Worm (Caenorhabditis elegans) whole organism, young adult: ENCODE results near the gene ttr-30.

Experiments
- B0019.2 ChIP-seq: fragments of 200-800 bp; sonication (Bioruptor generic); conservative IDR thresholded peaks from 2 replicates; pipeline ENCODE4 v1.3.6; 2022; ENCODE audit warnings: missing genetic modification reagents, missing genetic modification characterization, missing compliant biosample characterization
- B0261.1 ChIP-seq: sonication (generic microtip); optimal IDR thresholded peaks from 2 replicates; lab custom pipeline; 2016; ENCODE audit warnings: mild to moderate bottlenecking, missing genetic modification characterization, moderate library complexity, missing compliant biosample characterization
- F39B2.1 ChIP-seq: fragments of 200-800 bp; sonication (Bioruptor generic); IDR thresholded peaks from 2 replicates; pipeline ENCODE4 v1.3.6; 2022; ENCODE audit warnings: missing genetic modification reagents, missing genetic modification characterization, missing compliant biosample characterization
- F57C9.4 ChIP-seq: sonication (generic microtip); optimal IDR thresholded peaks from 2 replicates; lab custom pipeline; 2017; ENCODE audit warnings: mild to moderate bottlenecking, missing genetic modification characterization, missing compliant biosample characterization
- K11D2.4 ChIP-seq: fragments of 200-800 bp; sonication (Bioruptor generic); IDR thresholded peaks from 2 replicates; pipeline ENCODE4 v1.3.6; 2022; ENCODE audit warnings: missing genetic modification reagents, missing genetic modification characterization, missing compliant biosample characterization
- K12H6.12 ChIP-seq: fragments of 200-800 bp; sonication (Bioruptor generic); optimal IDR thresholded peaks from 2 replicates; lab custom pipeline; 2018; ENCODE audit warnings: mild to moderate bottlenecking, missing genetic modification characterization, missing compliant biosample characterization
- Y79H2A.3 ChIP-seq: fragments of 200-800 bp; sonication (Bioruptor generic); conservative IDR thresholded peaks from 2 replicates; pipeline ENCODE4 v1.3.6; 2022; ENCODE audit warnings: missing genetic modification reagents, missing genetic modification characterization, missing compliant biosample characterization
- Y95B8A.8 ChIP-seq: fragments of 200-800 bp; sonication (Bioruptor generic); IDR thresholded peaks from 2 replicates; pipeline ENCODE4 v1.3.6; 2022; ENCODE audit warnings: missing genetic modification reagents, missing genetic modification characterization, missing compliant biosample characterization
- ZK185.1 ChIP-seq: sonication (generic microtip); optimal IDR thresholded peaks from 2 replicates; lab custom pipeline; 2016; ENCODE audit warnings: mild to moderate bottlenecking, missing genetic modification characterization, missing compliant biosample characterization; ENCODE audit not compliant: poor library complexity, severe bottlenecking
- aptf-3 ChIP-seq: fragments of 200-800 bp; sonication (Bioruptor generic); IDR thresholded peaks from 2 replicates; pipeline ENCODE4 v1.3.6; 2022; ENCODE audit warnings: missing genetic modification characterization, missing compliant biosample characterization
- atf-7 ChIP-seq: sonication (generic microtip); optimal IDR thresholded peaks from 2 replicates; lab custom pipeline; 2017; ENCODE audit warnings: mild to moderate bottlenecking, missing genetic modification characterization, missing compliant biosample characterization
- athp-1 ChIP-seq: sonication (generic microtip); optimal IDR thresholded peaks from 2 replicates; lab custom pipeline; 2017; ENCODE audit warnings: mild to moderate bottlenecking, missing genetic modification characterization, missing compliant biosample characterization
- bed-1 ChIP-seq: fragments of 200-800 bp; sonication (Bioruptor generic); IDR thresholded peaks from 2 replicates; pipeline ENCODE4 v1.3.6; 2022; ENCODE audit warnings: missing genetic modification reagents, missing genetic modification characterization, missing compliant biosample characterization
- cebp-1 ChIP-seq, 2 experiments: fragments of 200-800 bp in 1 of 2; sonication (Bioruptor generic) in 1 of 2; sonication (generic microtip) in 1 of 2; IDR thresholded peaks in 1 of 2; optimal IDR thresholded peaks in 1 of 2; 2 replicates each; pipeline versions ENCODE4 v1.3.6 to Lab custom; 2017 to 2022; ENCODE audit warnings: missing compliant biosample characterization in 2 of 2, missing genetic modification characterization in 2 of 2, mild to moderate bottlenecking in 1 of 2, missing genetic modification reagents in 1 of 2, moderate library complexity in 1 of 2
- cebp-2 ChIP-seq: fragments of 200-800 bp; sonication (Bioruptor generic); IDR thresholded peaks from 2 replicates; pipeline ENCODE4 v1.3.6; 2022; ENCODE audit warnings: missing genetic modification characterization, missing compliant biosample characterization
- ceh-58 ChIP-seq: fragments of 200-800 bp; sonication (Bioruptor generic); IDR thresholded peaks from 2 replicates; pipeline ENCODE4 v1.3.6; 2022; ENCODE audit warnings: missing genetic modification characterization, missing compliant biosample characterization
- ceh-79 ChIP-seq: sonication (generic microtip); optimal IDR thresholded peaks from 2 replicates; lab custom pipeline; 2017; ENCODE audit warnings: mild to moderate bottlenecking, missing genetic modification characterization, missing compliant biosample characterization
- dox-1 ChIP-seq: fragments of 200-800 bp; sonication (Bioruptor generic); IDR thresholded peaks from 2 replicates; pipeline ENCODE4 v1.3.6; 2022; ENCODE audit warnings: missing genetic modification reagents, missing genetic modification characterization, missing compliant biosample characterization
- egl-18 ChIP-seq: fragments of 200-800 bp; sonication (Bioruptor generic); IDR thresholded peaks from 2 replicates; pipeline ENCODE4 v1.3.6; 2022; ENCODE audit warnings: missing genetic modification reagents, missing genetic modification characterization, missing compliant biosample characterization
- egl-44 ChIP-seq: fragments of 200-800 bp; sonication (Bioruptor generic); IDR thresholded peaks from 2 replicates; pipeline ENCODE4 v1.3.6; 2022; ENCODE audit warnings: missing genetic modification reagents, missing genetic modification characterization, missing compliant biosample characterization
- ets-4 ChIP-seq: fragments of 200-800 bp; sonication (Bioruptor generic); optimal IDR thresholded peaks from 2 replicates; lab custom pipeline; 2018; ENCODE audit warnings: mild to moderate bottlenecking, missing genetic modification characterization, missing compliant biosample characterization
- lag-1 ChIP-seq: fragments of 200-800 bp; sonication (Bioruptor generic); IDR thresholded peaks from 2 replicates; pipeline ENCODE4 v1.3.6; 2022; ENCODE audit warnings: missing genetic modification reagents, missing genetic modification characterization, missing compliant biosample characterization
- madf-6 ChIP-seq: fragments of 200-800 bp; sonication (Bioruptor generic); IDR thresholded peaks from 2 replicates; pipeline ENCODE4 v1.3.6; 2022; ENCODE audit warnings: missing genetic modification reagents, missing genetic modification characterization, missing compliant biosample characterization
- nhr-27 ChIP-seq: fragments of 200-800 bp; sonication (Bioruptor generic); optimal IDR thresholded peaks from 2 replicates; lab custom pipeline; 2018; ENCODE audit warnings: mild to moderate bottlenecking, missing genetic modification characterization, moderate library complexity, missing compliant biosample characterization
- nhr-80 ChIP-seq: sonication (generic microtip); optimal IDR thresholded peaks from 2 replicates; lab custom pipeline; 2016; ENCODE audit warnings: missing genetic modification characterization, missing compliant biosample characterization
- pha-4 ChIP-seq: fragments of 150-350 bp; sonication (generic microtip); optimal IDR thresholded peaks from 2 replicates; lab custom pipeline; 2014; ENCODE audit warnings: missing biosample characterization, missing genetic modification reagents, missing genetic modification characterization
- rcor-1 ChIP-seq: fragments of 200-800 bp; sonication (Bioruptor generic); IDR thresholded peaks from 2 replicates; pipeline ENCODE4 v1.3.6; 2022; ENCODE audit warnings: missing genetic modification reagents, missing genetic modification characterization, missing compliant biosample characterization
- rec-8 ChIP-seq, 2 experiments: sonication (generic microtip); optimal IDR thresholded peaks; 2 replicates each; lab custom pipeline; 2016; ENCODE audit warnings: mild to moderate bottlenecking in 2 of 2, missing genetic modification characterization in 2 of 2, missing genetic modification reagents in 2 of 2, missing genotype in 2 of 2, missing biosample characterization in 1 of 2, missing compliant biosample characterization in 1 of 2, moderate library complexity in 1 of 2
- snpc-1.3 ChIP-seq: sonication (generic microtip); optimal IDR thresholded peaks from 2 replicates; lab custom pipeline; 2017; ENCODE audit warnings: missing genetic modification characterization, mild to moderate bottlenecking, missing compliant biosample characterization, antibody characterized with exemption, moderate library complexity, missing genotype, missing genetic modification reagents; ENCODE audit not compliant: insufficient read depth
- tbp1 ChIP-seq: fragments of 200-800 bp; sonication (Bioruptor generic); optimal IDR thresholded peaks from 2 replicates; lab custom pipeline; 2018; ENCODE audit warnings: mild to moderate bottlenecking, missing genetic modification characterization, missing compliant biosample characterization
- zim-3 ChIP-seq: sonication (generic microtip); optimal IDR thresholded peaks from 2 replicates; lab custom pipeline; 2017; ENCODE audit warnings: mild to moderate bottlenecking, missing genetic modification characterization, moderate library complexity, missing compliant biosample characterization
- ztf-22 ChIP-seq: fragments of 200-800 bp; sonication (Bioruptor generic); optimal IDR thresholded peaks from 2 replicates; lab custom pipeline; 2018; ENCODE audit warnings: mild to moderate bottlenecking, missing genetic modification characterization, moderate library complexity, missing compliant biosample characterization
- ztf-25 ChIP-seq: fragments of 200-800 bp; sonication (Bioruptor generic); IDR thresholded peaks from 2 replicates; pipeline ENCODE4 v1.3.6; 2022; ENCODE audit warnings: missing genetic modification reagents, missing genetic modification characterization, missing compliant biosample characterization
- ztf-6 ChIP-seq: fragments of 200-800 bp; sonication (Bioruptor generic); IDR thresholded peaks from 2 replicates; pipeline ENCODE4 v1.3.6; 2022; ENCODE audit warnings: missing genetic modification reagents, missing genetic modification characterization, missing compliant biosample characterization

The ttr-30 gene

DNA sequence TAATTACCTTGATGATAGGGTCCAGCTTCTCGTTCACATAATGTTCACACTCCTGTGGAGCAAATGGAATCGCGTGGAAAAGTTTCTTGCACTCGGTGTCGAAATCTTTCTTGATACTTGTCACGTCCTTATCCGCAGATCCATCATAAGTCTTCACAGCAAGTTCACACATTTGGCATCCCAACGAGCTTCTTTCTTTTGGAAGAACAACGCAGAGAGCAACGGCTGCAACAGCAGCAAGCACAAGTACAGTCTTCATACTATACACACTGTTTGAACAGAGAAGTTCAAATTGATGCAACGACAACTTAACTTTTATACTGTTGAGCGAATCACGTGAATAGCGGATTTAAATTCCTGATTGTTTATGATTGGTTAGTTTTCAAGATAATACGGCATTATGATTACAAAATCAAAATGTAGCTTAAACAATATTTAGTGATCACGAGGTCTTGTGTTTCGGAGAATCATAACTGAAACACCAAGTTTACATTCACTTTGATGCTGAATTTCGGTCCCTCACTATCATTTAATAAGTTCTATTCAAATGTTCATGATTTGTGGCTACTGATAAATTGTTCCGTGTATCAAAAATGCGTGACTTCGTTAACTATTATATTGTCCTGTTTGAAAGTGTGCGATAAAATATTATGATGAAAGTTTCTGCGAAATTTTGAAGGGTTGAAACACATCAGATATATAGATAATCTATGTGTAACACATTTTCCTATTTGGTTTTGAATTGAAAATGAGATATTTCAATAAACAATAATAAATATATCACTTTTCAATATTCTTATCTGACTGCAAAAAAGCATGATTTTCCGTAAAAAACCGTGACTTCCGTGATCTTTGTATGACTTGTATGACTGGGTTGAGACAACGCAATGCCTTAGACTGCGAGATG, 14.0 kb upstream of the ttr-30 start, which contains the start of the genes spp-2 and spp-6 (continued):
- TF ChIP-seq ZK185.1 (tag; lab: Kevin White, UChicago) (peak; percentile 3), aptf-3 (GFP tag; lab: Robert Waterston, UW) (no peak), cebp-2 (GFP tag; lab: Robert Waterston, UW) (0 out of 2 replicates have a peak, but pooled peaks have one; percentile 24), K12H6.12 (tag; lab: Kevin White, UChicago) (no peak), cebp-1 (GFP tag; IDR thresholded peaks at IDR 0.05; lab: Robert Waterston, UW) (no peak), cebp-1 (tag; optimal IDR thresholded peaks at IDR 0.05; lab: Kevin White, UChicago) (peak; percentile 24), rcor-1 (no peak), egl-44 (0 out of 2 replicates have a peak, but pooled peaks have one; percentile 21), nhr-27 (no peak), atf-7 (tag; lab: Kevin White, UChicago) (peak; percentile 49)

DNA sequence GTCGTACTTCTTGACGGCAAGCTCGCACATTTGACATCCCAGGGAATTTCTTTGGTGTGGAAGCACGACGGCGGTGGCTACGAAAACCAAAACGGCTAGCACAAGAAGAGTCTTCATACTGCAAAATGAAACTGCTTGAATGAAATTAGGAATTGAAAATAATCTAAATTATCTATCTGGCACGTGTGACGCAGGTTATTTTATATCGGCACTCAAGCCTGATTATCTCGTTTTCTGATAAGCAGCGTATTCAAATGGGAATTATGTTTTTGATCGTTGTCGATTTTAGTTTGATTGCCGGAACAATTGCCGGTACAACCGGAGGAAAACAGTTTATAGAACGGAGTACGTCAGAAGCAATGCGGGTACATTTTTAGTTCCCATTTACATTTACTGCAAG, 12.1 kb upstream of the ttr-30 start, which contains the start of gene spp-4:
spp-4 (minus strand) TSS at position 118 of the 400 bp plus-strand sequence.
- TF ChIP-seq ztf-25 (no peak), pha-4 (tag; lab: Kevin White, UChicago) (no peak), F57C9.4 (tag; lab: Kevin White, UChicago) (no peak), ceh-79 (tag; lab: Kevin White, UChicago) (no peak), ets-4 (GFP tag; lab: Kevin White, UChicago) (no peak), ceh-58 (GFP tag; lab: Robert Waterston, UW) (no peak), bed-1 (GFP tag; lab: Robert Waterston, UW) (no peak)

DNA sequence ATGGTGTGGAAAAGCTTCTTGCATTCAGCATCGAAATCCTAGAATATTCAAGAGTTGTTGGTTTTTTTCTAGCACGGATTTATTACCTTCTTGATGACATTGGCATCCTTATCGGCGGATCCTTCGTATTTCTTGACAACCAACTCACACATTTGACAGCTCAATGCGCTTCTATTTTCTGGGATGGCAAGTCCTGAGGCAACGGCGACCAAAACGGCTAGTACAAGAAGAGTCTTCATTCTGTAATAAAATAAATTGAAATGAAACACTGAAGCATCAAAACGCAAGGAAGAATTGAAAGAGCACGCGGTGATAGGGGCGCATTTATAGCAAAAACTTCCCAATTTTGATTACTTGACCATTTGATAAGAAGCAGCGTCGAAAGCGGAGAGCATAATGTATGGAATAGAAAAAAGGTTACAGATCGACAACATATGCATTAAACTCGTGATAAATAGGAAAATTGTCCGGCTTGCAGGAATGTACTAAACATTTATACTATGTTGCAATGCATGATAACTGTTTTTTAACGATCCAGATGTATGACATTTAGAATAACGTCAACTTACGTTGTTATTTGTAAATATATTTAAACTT, 10.5 kb upstream of the ttr-30 start, which contains the start of gene spp-5:
spp-5 (minus strand) TSS at position 240 of the 597 bp plus-strand sequence.
- TF ChIP-seq snpc-1.3 (tag; lab: Kevin White, UChicago), result no peak
- peak; percentile 33 for TF ChIP-seq ets-4 (GFP tag; lab: Kevin White, UChicago)
- TF ChIP-seq atf-7 (tag; lab: Kevin White, UChicago), result no peak
- no peak for TF ChIP-seq ztf-6 (GFP tag; lab: Robert Waterston, UW)
- 0 out of 2 replicates have a peak, but pooled peaks have one; percentile 13 for TF ChIP-seq dox-1 (GFP tag; lab: Robert Waterston, UW)
- no peak for TF ChIP-seq K11D2.4 (GFP tag; lab: Robert Waterston, UW)
- no peak for TF ChIP-seq Y95B8A.8 (GFP tag; lab: Robert Waterston, UW)
- TF ChIP-seq B0261.1 (tag; lab: Kevin White, UChicago), result no peak
- TF ChIP-seq Y79H2A.3 (GFP tag; lab: Robert Waterston, UW), result no peak
- no peak for TF ChIP-seq athp-1 (tag; lab: Kevin White, UChicago)
- no peak for TF ChIP-seq rec-8 (tag; optimal IDR thresholded peaks at IDR 0.05; lab: Kevin White, UChicago)
- no peak for TF ChIP-seq B0019.2 (GFP tag; lab: Robert Waterston, UW)
- peak; percentile 36 for TF ChIP-seq ztf-22 (GFP tag; lab: Kevin White, UChicago)
- no peak for TF ChIP-seq madf-6 (GFP tag; lab: Robert Waterston, UW)
- TF ChIP-seq F39B2.1 (GFP tag; lab: Robert Waterston, UW), result no peak
- no peak for TF ChIP-seq cebp-1 (GFP tag; IDR thresholded peaks at IDR 0.05; lab: Robert Waterston, UW)
- peak; percentile 28 for TF ChIP-seq cebp-1 (tag; optimal IDR thresholded peaks at IDR 0.05; lab: Kevin White, UChicago)
- TF ChIP-seq lag-1 (GFP tag; lab: Robert Waterston, UW), result no peak
- no peak for TF ChIP-seq zim-3
- peak; percentile 94 for TF ChIP-seq nhr-80 (tag; lab: Kevin White, UChicago)
- TF ChIP-seq tbp1 (GFP tag; lab: Kevin White, UChicago), result peak; percentile 26
- no peak for TF ChIP-seq egl-18
- peak; percentile 4 for TF ChIP-seq ZK185.1 (tag; lab: Kevin White, UChicago)
- TF ChIP-seq, all 124 proteins: peak for 7
